Worm (Caenorhabditis elegans) whole organism, young adult: ENCODE measurements around the gene F38B7.2.
A peak's percentile ranks its signal among the peaks of the same experiment; 100 is the strongest.

ENCODE experiments used
- B0336.3 ChIP-seq: fragments of 200-800 bp; sonication (Bioruptor generic); IDR thresholded peaks from 2 replicates; pipeline ENCODE4 v1.3.6; 2022; ENCODE audit warnings: missing genetic modification characterization, missing compliant biosample characterization
- F33H1.4 ChIP-seq: fragments of 200-800 bp; sonication (Bioruptor generic); IDR thresholded peaks from 2 replicates; pipeline ENCODE4 v1.3.6; 2022; ENCODE audit warnings: missing genetic modification reagents, missing genetic modification characterization, missing compliant biosample characterization
- F39B2.1 ChIP-seq: fragments of 200-800 bp; sonication (Bioruptor generic); IDR thresholded peaks from 2 replicates; pipeline ENCODE4 v1.3.6; 2022; ENCODE audit warnings: missing genetic modification reagents, missing genetic modification characterization, missing compliant biosample characterization
- F55B11.4 ChIP-seq: sonication (generic microtip); optimal IDR thresholded peaks from 2 replicates; lab custom pipeline; 2016; ENCODE audit warnings: missing compliant biosample characterization, missing genetic modification characterization, borderline replicate concordance; ENCODE audit not compliant: insufficient read depth
- F57C9.4 ChIP-seq: sonication (generic microtip); optimal IDR thresholded peaks from 2 replicates; lab custom pipeline; 2017; ENCODE audit warnings: mild to moderate bottlenecking, missing genetic modification characterization, missing compliant biosample characterization
- K11D2.4 ChIP-seq: fragments of 200-800 bp; sonication (Bioruptor generic); IDR thresholded peaks from 2 replicates; pipeline ENCODE4 v1.3.6; 2022; ENCODE audit warnings: missing genetic modification reagents, missing genetic modification characterization, missing compliant biosample characterization
- T26A5.8 ChIP-seq: sonication (generic microtip); optimal IDR thresholded peaks from 2 replicates; lab custom pipeline; 2016; ENCODE audit warnings: missing genetic modification characterization, missing compliant biosample characterization
- Y56A3A.18 ChIP-seq: fragments of 200-800 bp; sonication (Bioruptor generic); IDR thresholded peaks from 2 replicates; pipeline ENCODE4 v1.3.6; 2022; ENCODE audit warnings: missing genetic modification reagents, missing genetic modification characterization, missing compliant biosample characterization
- Y67H2A.10 ChIP-seq: fragments of 200-800 bp; sonication (Bioruptor generic); conservative IDR thresholded peaks from 2 replicates; pipeline ENCODE4 v1.3.6; 2022; ENCODE audit warnings: missing genetic modification reagents, missing genetic modification characterization, missing compliant biosample characterization
- Y95B8A.8 ChIP-seq: fragments of 200-800 bp; sonication (Bioruptor generic); IDR thresholded peaks from 2 replicates; pipeline ENCODE4 v1.3.6; 2022; ENCODE audit warnings: missing genetic modification reagents, missing genetic modification characterization, missing compliant biosample characterization
- ZK185.1 ChIP-seq: sonication (generic microtip); optimal IDR thresholded peaks from 2 replicates; lab custom pipeline; 2016; ENCODE audit warnings: mild to moderate bottlenecking, missing genetic modification characterization, missing compliant biosample characterization; ENCODE audit not compliant: poor library complexity, severe bottlenecking
- akir-1 ChIP-seq: fragments of 200-800 bp; sonication (Bioruptor generic); optimal IDR thresholded peaks from 2 replicates; lab custom pipeline; 2018; ENCODE audit warnings: mild to moderate bottlenecking, missing genetic modification characterization, moderate library complexity, missing compliant biosample characterization
- ama-1 ChIP-seq, 3 experiments: fragments of 150-350 bp in 1 of 3; sonication (generic microtip) in 2 of 3; optimal IDR thresholded peaks; 2 replicates each; lab custom pipeline; 2014 to 2018; ENCODE audit warnings: missing biosample characterization in 2 of 3, missing genetic modification characterization in 2 of 3, missing genetic modification reagents in 2 of 3
- attf-3 ChIP-seq: fragments of 200-800 bp; sonication (Bioruptor generic); conservative IDR thresholded peaks from 2 replicates; pipeline ENCODE4 v1.3.6; 2022; ENCODE audit warnings: missing genetic modification reagents, missing genetic modification characterization, missing compliant biosample characterization
- attf-6 ChIP-seq: fragments of 200-800 bp; sonication (Bioruptor generic); IDR thresholded peaks from 2 replicates; pipeline ENCODE4 v1.3.6; 2022; ENCODE audit warnings: missing genetic modification reagents, missing genetic modification characterization, missing compliant biosample characterization
- bed-2 ChIP-seq: fragments of 200-800 bp; sonication (Bioruptor generic); IDR thresholded peaks from 2 replicates; pipeline ENCODE4 v1.3.6; 2022; ENCODE audit warnings: missing genetic modification reagents, missing genetic modification characterization, missing compliant biosample characterization
- cebp-1 ChIP-seq, 2 experiments: fragments of 200-800 bp in 1 of 2; sonication (Bioruptor generic) in 1 of 2; sonication (generic microtip) in 1 of 2; IDR thresholded peaks in 1 of 2; optimal IDR thresholded peaks in 1 of 2; 2 replicates each; pipeline versions ENCODE4 v1.3.6 to Lab custom; 2017 to 2022; ENCODE audit warnings: missing compliant biosample characterization in 2 of 2, missing genetic modification characterization in 2 of 2, mild to moderate bottlenecking in 1 of 2, missing genetic modification reagents in 1 of 2, moderate library complexity in 1 of 2
- cebp-2 ChIP-seq: fragments of 200-800 bp; sonication (Bioruptor generic); IDR thresholded peaks from 2 replicates; pipeline ENCODE4 v1.3.6; 2022; ENCODE audit warnings: missing genetic modification characterization, missing compliant biosample characterization
- ceh-40 ChIP-seq: fragments of 200-800 bp; sonication (Bioruptor generic); IDR thresholded peaks from 2 replicates; pipeline ENCODE4 v1.3.6; 2022; ENCODE audit warnings: missing genetic modification characterization, missing compliant biosample characterization
- ceh-91 ChIP-seq: fragments of 200-800 bp; sonication (Bioruptor generic); IDR thresholded peaks from 2 replicates; pipeline ENCODE4 v1.3.6; 2022; ENCODE audit warnings: missing genetic modification reagents, missing genetic modification characterization, missing compliant biosample characterization
- dpl-1 ChIP-seq: fragments of 150-350 bp; optimal IDR thresholded peaks from 2 replicates; lab custom pipeline; 2014; ENCODE audit warnings: missing biosample characterization, missing genetic modification reagents, missing genetic modification characterization
- egl-18 ChIP-seq: fragments of 200-800 bp; sonication (Bioruptor generic); IDR thresholded peaks from 2 replicates; pipeline ENCODE4 v1.3.6; 2022; ENCODE audit warnings: missing genetic modification reagents, missing genetic modification characterization, missing compliant biosample characterization
- egl-44 ChIP-seq: fragments of 200-800 bp; sonication (Bioruptor generic); IDR thresholded peaks from 2 replicates; pipeline ENCODE4 v1.3.6; 2022; ENCODE audit warnings: missing genetic modification reagents, missing genetic modification characterization, missing compliant biosample characterization
- ekl-4 ChIP-seq: fragments of 200-800 bp; sonication (Bioruptor generic); IDR thresholded peaks from 2 replicates; pipeline ENCODE4 v1.3.6; 2022; ENCODE audit warnings: missing genetic modification reagents, missing genetic modification characterization, missing compliant biosample characterization
- gei-17 ChIP-seq: fragments of 200-800 bp; sonication (Bioruptor generic); optimal IDR thresholded peaks from 2 replicates; lab custom pipeline; 2018; ENCODE audit warnings: mild to moderate bottlenecking, missing genetic modification characterization, missing compliant biosample characterization
- hlh-12 ChIP-seq: sonication (generic microtip); optimal IDR thresholded peaks from 2 replicates; lab custom pipeline; 2016; ENCODE audit warnings: missing genetic modification characterization, missing compliant biosample characterization
- hlh-26 ChIP-seq: fragments of 200-800 bp; sonication (Bioruptor generic); conservative IDR thresholded peaks from 2 replicates; pipeline ENCODE4 v1.3.6; 2022; ENCODE audit warnings: missing genetic modification reagents, missing genetic modification characterization, missing compliant biosample characterization
- hmg-1.2 ChIP-seq: fragments of 200-800 bp; sonication (Bioruptor generic); IDR thresholded peaks from 2 replicates; pipeline ENCODE4 v1.3.6; 2022; ENCODE audit warnings: missing genetic modification reagents, missing genetic modification characterization, missing compliant biosample characterization
- hmg-20 ChIP-seq: fragments of 200-800 bp; sonication (Bioruptor generic); IDR thresholded peaks from 2 replicates; pipeline ENCODE4 v1.3.6; 2022; ENCODE audit warnings: missing genetic modification reagents, missing genetic modification characterization, missing compliant biosample characterization
- lin-26 ChIP-seq: fragments of 200-800 bp; sonication (Bioruptor generic); IDR thresholded peaks from 2 replicates; pipeline ENCODE4 v1.3.6; 2022; ENCODE audit warnings: missing genetic modification reagents, missing genetic modification characterization, missing compliant biosample characterization
- lir-1 ChIP-seq: fragments of 200-800 bp; sonication (Bioruptor generic); conservative IDR thresholded peaks from 2 replicates; pipeline ENCODE4 v1.3.6; 2022; ENCODE audit warnings: missing genetic modification reagents, missing genetic modification characterization, missing compliant biosample characterization
- madf-10 ChIP-seq: sonication (generic microtip); optimal IDR thresholded peaks from 2 replicates; lab custom pipeline; 2016; ENCODE audit warnings: mild to moderate bottlenecking, missing genetic modification characterization, missing compliant biosample characterization
- madf-3 ChIP-seq: fragments of 200-800 bp; sonication (Bioruptor generic); IDR thresholded peaks from 2 replicates; pipeline ENCODE4 v1.3.6; 2022; ENCODE audit warnings: missing genetic modification reagents, missing genetic modification characterization, missing compliant biosample characterization
- madf-8 ChIP-seq: fragments of 200-800 bp; sonication (Bioruptor generic); conservative IDR thresholded peaks from 2 replicates; pipeline ENCODE4 v1.3.6; 2022; ENCODE audit warnings: missing genetic modification reagents, missing genetic modification characterization, missing compliant biosample characterization
- mxl-1 ChIP-seq: sonication (generic microtip); optimal IDR thresholded peaks from 2 replicates; lab custom pipeline; 2016; ENCODE audit warnings: missing genetic modification characterization, missing compliant biosample characterization
- nfya-2 ChIP-seq: fragments of 200-800 bp; sonication (Bioruptor generic); IDR thresholded peaks from 2 replicates; pipeline ENCODE4 v1.3.6; 2022; ENCODE audit warnings: missing genetic modification reagents, missing genetic modification characterization, missing compliant biosample characterization
- nfyb-1 ChIP-seq: fragments of 200-800 bp; sonication (Bioruptor generic); IDR thresholded peaks from 2 replicates; pipeline ENCODE4 v1.3.6; 2022; ENCODE audit warnings: missing genetic modification reagents, missing genetic modification characterization, missing compliant biosample characterization
- nhr-90 ChIP-seq: sonication (generic microtip); optimal IDR thresholded peaks from 2 replicates; lab custom pipeline; 2016; ENCODE audit warnings: missing genotype, mild to moderate bottlenecking, missing genetic modification characterization, missing compliant biosample characterization
- pbrm-1 ChIP-seq: fragments of 200-800 bp; sonication (Bioruptor generic); IDR thresholded peaks from 2 replicates; pipeline ENCODE4 v1.3.6; 2022; ENCODE audit warnings: missing genetic modification reagents, missing genetic modification characterization, missing compliant biosample characterization
- rcor-1 ChIP-seq: fragments of 200-800 bp; sonication (Bioruptor generic); IDR thresholded peaks from 2 replicates; pipeline ENCODE4 v1.3.6; 2022; ENCODE audit warnings: missing genetic modification reagents, missing genetic modification characterization, missing compliant biosample characterization
- somi-1 ChIP-seq: fragments of 200-800 bp; sonication (Bioruptor generic); optimal IDR thresholded peaks from 2 replicates; lab custom pipeline; 2018; ENCODE audit warnings: mild to moderate bottlenecking, missing genetic modification characterization, missing compliant biosample characterization
- tbx-9 ChIP-seq: sonication (generic microtip); optimal IDR thresholded peaks from 2 replicates; lab custom pipeline; 2016; ENCODE audit warnings: borderline replicate concordance, missing genetic modification characterization, inconsistent platforms, missing compliant biosample characterization
- tlf-1 ChIP-seq: fragments of 200-800 bp; sonication (Bioruptor generic); optimal IDR thresholded peaks from 2 replicates; lab custom pipeline; 2018; ENCODE audit warnings: mild to moderate bottlenecking, missing genetic modification characterization, missing compliant biosample characterization
- ztf-25 ChIP-seq: fragments of 200-800 bp; sonication (Bioruptor generic); IDR thresholded peaks from 2 replicates; pipeline ENCODE4 v1.3.6; 2022; ENCODE audit warnings: missing genetic modification reagents, missing genetic modification characterization, missing compliant biosample characterization
- ztf-28 ChIP-seq: fragments of 200-800 bp; sonication (Bioruptor generic); IDR thresholded peaks from 2 replicates; pipeline ENCODE4 v1.3.6; 2022; ENCODE audit warnings: missing genetic modification reagents, missing genetic modification characterization, missing compliant biosample characterization
- ztf-3 ChIP-seq: fragments of 200-800 bp; sonication (Bioruptor generic); optimal IDR thresholded peaks from 2 replicates; lab custom pipeline; 2018; ENCODE audit warnings: mild to moderate bottlenecking, missing genetic modification characterization, missing compliant biosample characterization
- ztf-6 ChIP-seq: fragments of 200-800 bp; sonication (Bioruptor generic); IDR thresholded peaks from 2 replicates; pipeline ENCODE4 v1.3.6; 2022; ENCODE audit warnings: missing genetic modification reagents, missing genetic modification characterization, missing compliant biosample characterization

F38B7.2 gene

DNA sequence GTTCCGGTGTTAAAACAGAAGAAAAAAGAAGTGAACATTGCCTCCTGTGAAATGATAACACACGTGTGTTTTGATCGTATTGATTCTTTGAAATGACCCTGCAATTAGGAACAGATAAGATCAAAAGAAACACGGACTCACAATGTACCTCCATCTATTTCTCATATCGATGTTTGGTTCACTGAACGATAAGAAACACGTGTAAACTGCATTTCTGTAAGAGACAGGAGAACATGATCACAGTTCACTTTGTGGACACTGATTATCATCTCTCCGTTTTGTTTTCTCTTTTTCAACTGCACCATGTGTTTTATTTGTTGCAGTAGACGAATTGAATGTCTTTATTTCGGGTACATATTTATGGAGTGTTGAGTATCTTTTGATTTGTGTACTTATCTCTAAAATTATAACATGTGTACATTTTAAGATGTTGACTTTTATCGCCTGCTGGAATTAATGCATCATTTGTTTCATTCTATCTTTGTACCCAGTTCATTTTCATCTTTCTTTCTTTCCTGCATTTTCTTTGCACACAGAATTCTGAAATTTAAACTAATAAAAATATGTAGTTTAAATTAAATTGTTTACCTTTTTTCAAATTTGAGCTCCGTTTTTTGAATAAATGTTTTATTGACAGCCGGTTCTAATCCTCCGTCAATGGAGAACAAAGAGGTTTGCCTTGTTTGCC is 29.2 kb downstream of the F38B7.2 start, which contains the start of the genes H12C20.7 and nhr-68 (continued):
- TF ChIP-seq ekl-4 (GFP tag; lab: Robert Waterston, UW), result 0 out of 2 replicates have a peak, but pooled peaks have one; percentile 37
- peak; percentile 85 for TF ChIP-seq madf-10 (tag; lab: Kevin White, UChicago)
- TF ChIP-seq pbrm-1 (GFP tag; lab: Robert Waterston, UW), result peak; percentile 72; the same call in 1 of the 2 replicates
- no peak for TF ChIP-seq dpl-1 (GFP tag; lab: Kevin White, UChicago)
- TF ChIP-seq tlf-1, result peak; percentile 91
- TF ChIP-seq ZK185.1 (tag; lab: Kevin White, UChicago), result peak; percentile 84
- no peak for TF ChIP-seq F57C9.4
- TF ChIP-seq somi-1, result peak; percentile 97
- TF ChIP-seq attf-6 (GFP tag; lab: Robert Waterston, UW), result no peak
- TF ChIP-seq nhr-90 (tag; lab: Kevin White, UChicago), result peak; percentile 78
- no peak for TF ChIP-seq ztf-28
- no peak for TF ChIP-seq ztf-6
- 0 out of 2 replicates have a peak, but pooled peaks have one; percentile 16 for TF ChIP-seq rcor-1
- TF ChIP-seq ztf-3, result peak; percentile 50
- TF ChIP-seq nfyb-1 (GFP tag; lab: Robert Waterston, UW), result peak; percentile 92
- no peak for TF ChIP-seq madf-8 (GFP tag; lab: Robert Waterston, UW)
- no peak for TF ChIP-seq ama-1 (optimal IDR thresholded peaks at IDR 0.05; lab: Kevin White, UChicago)
- no peak for TF ChIP-seq ama-1 (GFP tag; optimal IDR thresholded peaks at IDR 0.05; lab: Kevin White, UChicago)
- TF ChIP-seq ceh-40 (GFP tag; lab: Robert Waterston, UW), result no peak
- TF ChIP-seq hlh-12, result no peak
- TF ChIP-seq T26A5.8, result no peak
- TF ChIP-seq gei-17 (GFP tag; lab: Kevin White, UChicago), result peak; percentile 80
- TF ChIP-seq tbx-9, result no peak
- no peak for TF ChIP-seq lir-1 (GFP tag; lab: Robert Waterston, UW)
- TF ChIP-seq attf-3, result no peak
- TF ChIP-seq hmg-1.2 (GFP tag; lab: Robert Waterston, UW), result no peak
- TF ChIP-seq ztf-25 (GFP tag; lab: Robert Waterston, UW), result no peak
- TF ChIP-seq madf-3 (GFP tag; lab: Robert Waterston, UW), result no peak
- TF ChIP-seq akir-1 (GFP tag; lab: Kevin White, UChicago), result peak; percentile 42
- TF ChIP-seq egl-18 (GFP tag; lab: Robert Waterston, UW), result no peak
- TF ChIP-seq Y67H2A.10 (GFP tag; lab: Robert Waterston, UW), result no peak
- no peak for TF ChIP-seq Y95B8A.8
- TF ChIP-seq B0336.3 (GFP tag; lab: Robert Waterston, UW), result peak; percentile 83; the same call in 1 of the 2 replicates
- TF ChIP-seq mxl-1 (tag; lab: Kevin White, UChicago), result no peak
- no peak for TF ChIP-seq hlh-26
- TF ChIP-seq cebp-1 (GFP tag; IDR thresholded peaks at IDR 0.05; lab: Robert Waterston, UW), result peak; percentile 51; the same call in 1 of the 2 replicates
- TF ChIP-seq cebp-1 (tag; optimal IDR thresholded peaks at IDR 0.05; lab: Kevin White, UChicago), result peak; percentile 85
- peak; percentile 81 for TF ChIP-seq egl-44 (GFP tag; lab: Robert Waterston, UW)
- no peak for TF ChIP-seq ceh-91 (GFP tag; lab: Robert Waterston, UW)
- TF ChIP-seq F39B2.1 (GFP tag; lab: Robert Waterston, UW), result no peak
- TF ChIP-seq F55B11.4, result no peak
- TF ChIP-seq hmg-20 (GFP tag; lab: Robert Waterston, UW), result no peak
- no peak for TF ChIP-seq nfya-2 (GFP tag; lab: Robert Waterston, UW)
- TF ChIP-seq K11D2.4 (GFP tag; lab: Robert Waterston, UW), result peak; percentile 76
- no peak for TF ChIP-seq F33H1.4 (GFP tag; lab: Robert Waterston, UW)
- peak; percentile 51; the same call in 1 of the 2 replicates for TF ChIP-seq lin-26
- no peak for TF ChIP-seq bed-2 (GFP tag; lab: Robert Waterston, UW)
- TF ChIP-seq Y56A3A.18, result peak; percentile 40; the same call in 1 of the 2 replicates
- no peak for TF ChIP-seq cebp-2 (GFP tag; lab: Robert Waterston, UW)
